Worm (Caenorhabditis elegans) whole organism, L4 larva: Measurements from ENCODE around the gene lin-42.

ENCODE experiments used
- D1046.2 ChIP-seq: fragments of 200-800 bp; sonication (Bioruptor generic); IDR thresholded peaks from 2 replicates; pipeline ENCODE4 v1.3.6; 2022; ENCODE audit warnings: missing genetic modification characterization, missing compliant biosample characterization
- dmd-8 ChIP-seq: fragments of 200-800 bp; sonication (Bioruptor generic); IDR thresholded peaks from 2 replicates; pipeline ENCODE4 v1.3.6; 2022; ENCODE audit warnings: missing genetic modification characterization, missing compliant biosample characterization
- fos-1 ChIP-seq: fragments of 150-350 bp; optimal IDR thresholded peaks from 2 replicates; lab custom pipeline; 2014; ENCODE audit warnings: missing biosample characterization, missing genetic modification characterization
- lin-29 ChIP-seq: fragments of 200-800 bp; sonication (Bioruptor generic); IDR thresholded peaks from 2 replicates; pipeline ENCODE4 v1.3.6; 2022; ENCODE audit warnings: missing genetic modification reagents, missing genetic modification characterization, missing compliant biosample characterization
- lin-38 ChIP-seq: fragments of 200-800 bp; sonication (Bioruptor generic); IDR thresholded peaks from 2 replicates; pipeline ENCODE4 v1.3.6; 2022; ENCODE audit warnings: missing genetic modification reagents, missing genetic modification characterization, missing compliant biosample characterization
- nhr-237 ChIP-seq: sonication (generic microtip); optimal IDR thresholded peaks from 2 replicates; lab custom pipeline; 2017; ENCODE audit warnings: missing biosample characterization, missing genetic modification characterization
- nhr-28 ChIP-seq: fragments of 150-350 bp; optimal IDR thresholded peaks from 2 replicates; lab custom pipeline; 2014; ENCODE audit warnings: missing biosample characterization, missing genetic modification characterization
- nhr-48 ChIP-seq: sonication (generic microtip); optimal IDR thresholded peaks from 2 replicates; lab custom pipeline; 2016; ENCODE audit warnings: mild to moderate bottlenecking, missing genetic modification characterization, missing compliant biosample characterization
- nhr-76 ChIP-seq: fragments of 150-350 bp; optimal IDR thresholded peaks from 2 replicates; lab custom pipeline; 2014; ENCODE audit warnings: missing biosample characterization, missing genetic modification characterization
- snpc-4 ChIP-seq: fragments of 150-350 bp; optimal IDR thresholded peaks from 2 replicates; lab custom pipeline; 2014; ENCODE audit warnings: missing biosample characterization, missing genetic modification characterization
- tra-1 ChIP-seq: fragments of 200-800 bp; sonication (Bioruptor generic); IDR thresholded peaks from 2 replicates; pipeline ENCODE4 v1.3.6; 2022; ENCODE audit warnings: missing genetic modification reagents, missing genetic modification characterization, missing compliant biosample characterization
- zag-1 ChIP-seq: fragments of 150-350 bp; optimal IDR thresholded peaks from 2 replicates; lab custom pipeline; 2014; ENCODE audit warnings: missing biosample characterization, missing genetic modification characterization
- ztf-11 ChIP-seq: fragments of 150-350 bp; optimal IDR thresholded peaks from 2 replicates; lab custom pipeline; 2014; ENCODE audit warnings: missing biosample characterization, missing genetic modification characterization

ce11 chrII:1196129-1196528 lies 56.0 kb downstream of the lin-42 start:
- TF ChIP-seq D1046.2 = no peak
- TF ChIP-seq lin-38 (GFP tag; lab: Robert Waterston, UW) = no peak
- TF ChIP-seq snpc-4 (tag; lab: Kevin White, UChicago) = no peak
- no peak for TF ChIP-seq nhr-28
- TF ChIP-seq tra-1 = no peak
- no peak for TF ChIP-seq dmd-8 (GFP tag; lab: Robert Waterston, UW)
- TF ChIP-seq nhr-237 = no peak
- TF ChIP-seq zag-1 (tag; lab: Kevin White, UChicago) = no peak
- TF ChIP-seq lin-29 (GFP tag; lab: Robert Waterston, UW) = no peak
- TF ChIP-seq nhr-76 (tag; lab: Kevin White, UChicago) = no peak
- no peak for TF ChIP-seq ztf-11 (tag; lab: Kevin White, UChicago)
- no peak for TF ChIP-seq nhr-48 (tag; lab: Kevin White, UChicago)
- no peak for TF ChIP-seq fos-1
